Fruit fly (Drosophila melanogaster) whole organism: ENCODE measurements around the gene Nepl15.

ENCODE experiments used
- CG8478 ChIP-seq: fragments of >200 bp; optimal IDR thresholded peaks from 2 replicates; lab custom pipeline; 2018; ENCODE audit warnings: inconsistent platforms
- Dll ChIP-seq: fragments of >200 bp; optimal IDR thresholded peaks from 2 replicates; lab custom pipeline; 2017
- EcR ChIP-seq, 2 experiments: fragments of >200 bp; optimal IDR thresholded peaks; 2 replicates each; lab custom pipeline; 2017; ENCODE audit warnings: missing biosample characterization in 2 of 2, missing genetic modification characterization in 2 of 2, missing genetic modification reagents in 2 of 2
- psq ChIP-seq: fragments of >200 bp; optimal IDR thresholded peaks from 2 replicates; lab custom pipeline; 2017

- TF ChIP-seq Dll (lab: Kevin White, UChicago) (no peak), CG8478 (lab: Kevin White, UChicago) (no peak), EcR (GFP tag; optimal IDR thresholded peaks at IDR 0.05; lab: Kevin White, UChicago) (no peak), psq (lab: Kevin White, UChicago) (no peak)
Measured at dm6 chr3R:22752929-22753328, 13.0 kb downstream of the Nepl15 start.
